Worm (Caenorhabditis elegans) whole organism, mixed stage, embryonic: ENCODE measurements around the gene tsp-16.

Experiments
- lin-32 ChIP-seq: fragments of 200-800 bp; sonication (Bioruptor generic); optimal IDR thresholded peaks from 2 replicates; lab custom pipeline; 2018; ENCODE audit warnings: mild to moderate bottlenecking, missing genetic modification characterization, missing compliant biosample characterization
- lsy-2 ChIP-seq: fragments of 150-350 bp; optimal IDR thresholded peaks from 2 replicates; lab custom pipeline; 2014; ENCODE audit warnings: missing biosample characterization, missing genetic modification characterization
- mab-5 ChIP-seq: fragments of 150-350 bp; optimal IDR thresholded peaks from 2 replicates; lab custom pipeline; 2014; ENCODE audit warnings: missing biosample characterization, missing genetic modification characterization
- mep-1 ChIP-seq: fragments of 150-350 bp; optimal IDR thresholded peaks from 2 replicates; lab custom pipeline; 2017; ENCODE audit warnings: missing biosample characterization, missing genetic modification reagents, missing genetic modification characterization, inconsistent platforms
- nhr-76 ChIP-seq: sonication (generic microtip); optimal IDR thresholded peaks from 2 replicates; lab custom pipeline; 2017; ENCODE audit warnings: missing biosample characterization, missing genetic modification characterization
- pha-4 ChIP-seq: fragments of 150-350 bp; optimal IDR thresholded peaks from 2 replicates; lab custom pipeline; 2018; ENCODE audit warnings: missing biosample characterization, missing genetic modification reagents, missing genetic modification characterization
- snpc-4 ChIP-seq: fragments of 150-350 bp; optimal IDR thresholded peaks from 2 replicates; lab custom pipeline; 2014; ENCODE audit warnings: missing biosample characterization, missing genetic modification characterization
- unc-39 ChIP-seq: fragments of 150-350 bp; optimal IDR thresholded peaks from 2 replicates; lab custom pipeline; 2014; ENCODE audit warnings: missing biosample characterization, missing genetic modification characterization
- ztf-11 ChIP-seq: fragments of 150-350 bp; optimal IDR thresholded peaks from 2 replicates; lab custom pipeline; 2014; ENCODE audit warnings: missing biosample characterization, missing genetic modification characterization

ce11 chrX:7005919-7006318 lies 9.5 kb upstream of the tsp-16 start:
- TF ChIP-seq lin-32 (GFP tag; lab: Kevin White, UChicago) (no peak), pha-4 (tag; lab: Kevin White, UChicago) (no peak), snpc-4 (tag; lab: Kevin White, UChicago) (no peak), ztf-11 (tag; lab: Kevin White, UChicago) (no peak), nhr-76 (tag; lab: Kevin White, UChicago) (no peak), mep-1 (tag; lab: Kevin White, UChicago) (no peak), lsy-2 (tag; lab: Kevin White, UChicago) (no peak), unc-39 (tag; lab: Kevin White, UChicago) (no peak), mab-5 (tag; lab: Kevin White, UChicago) (no peak)
